Worm (Caenorhabditis elegans) whole organism, late embryonic: Measurements from ENCODE around the gene msp-64.

ENCODE experiments used
- C08G9.2 ChIP-seq: sonication (generic microtip); optimal IDR thresholded peaks from 2 replicates; lab custom pipeline; 2016; ENCODE audit warnings: mild to moderate bottlenecking, missing genetic modification characterization, moderate library complexity, missing compliant biosample characterization
- C38D4.7 ChIP-seq: fragments of 200-800 bp; sonication (Bioruptor generic); optimal IDR thresholded peaks from 2 replicates; lab custom pipeline; 2018; ENCODE audit warnings: mild to moderate bottlenecking, missing genetic modification characterization, moderate library complexity, missing compliant biosample characterization
- F13H6.1 ChIP-seq: sonication (generic microtip); optimal IDR thresholded peaks from 2 replicates; lab custom pipeline; 2016; ENCODE audit warnings: missing genetic modification characterization, missing compliant biosample characterization
- T23F11.4 ChIP-seq: fragments of 200-800 bp; sonication (Bioruptor generic); optimal IDR thresholded peaks from 2 replicates; lab custom pipeline; 2018; ENCODE audit warnings: mild to moderate bottlenecking, missing genetic modification characterization, missing compliant biosample characterization
- Y22D7AL.16 ChIP-seq: sonication (generic microtip); optimal IDR thresholded peaks from 2 replicates; lab custom pipeline; 2016; ENCODE audit warnings: missing genetic modification characterization, missing compliant biosample characterization
- ama-1 ChIP-seq: fragments of 150-350 bp; optimal IDR thresholded peaks from 2 replicates; lab custom pipeline; 2014
- ceh-18 ChIP-seq: sonication (generic microtip); optimal IDR thresholded peaks from 2 replicates; lab custom pipeline; 2016; ENCODE audit warnings: missing genetic modification characterization, missing compliant biosample characterization
- ceh-19 ChIP-seq: fragments of 200-800 bp; sonication (Bioruptor generic); optimal IDR thresholded peaks from 2 replicates; lab custom pipeline; 2018; ENCODE audit warnings: mild to moderate bottlenecking, missing genetic modification characterization, missing compliant biosample characterization
- ceh-30 ChIP-seq: fragments of 150-350 bp; optimal IDR thresholded peaks from 2 replicates; lab custom pipeline; 2014; ENCODE audit warnings: missing biosample characterization, missing genetic modification characterization
- ceh-34 ChIP-seq: sonication (generic microtip); optimal IDR thresholded peaks from 2 replicates; lab custom pipeline; 2016; ENCODE audit warnings: mild to moderate bottlenecking, missing genetic modification characterization, missing compliant biosample characterization
- ceh-45 ChIP-seq: fragments of 200-800 bp; sonication (Bioruptor generic); IDR thresholded peaks from 2 replicates; pipeline ENCODE4 v1.3.6; 2022; ENCODE audit warnings: missing genetic modification reagents, missing genetic modification characterization, missing compliant biosample characterization
- che-1 ChIP-seq: sonication (generic microtip); optimal IDR thresholded peaks from 2 replicates; lab custom pipeline; 2016; ENCODE audit warnings: mild to moderate bottlenecking, missing genetic modification characterization, missing compliant biosample characterization
- dmd-4 ChIP-seq: sonication (generic microtip); optimal IDR thresholded peaks from 2 replicates; lab custom pipeline; 2016; ENCODE audit warnings: borderline replicate concordance, missing genetic modification characterization, missing compliant biosample characterization
- dve-1 ChIP-seq: sonication (generic microtip); optimal IDR thresholded peaks from 2 replicates; lab custom pipeline; 2017; ENCODE audit warnings: antibody characterized with exemption, mild to moderate bottlenecking, missing genetic modification characterization, missing compliant biosample characterization
- elt-2 ChIP-seq: sonication (generic microtip); optimal IDR thresholded peaks from 2 replicates; lab custom pipeline; 2016; ENCODE audit warnings: missing genetic modification reagents, missing genetic modification characterization, missing compliant biosample characterization
- eyg-1 ChIP-seq: sonication (generic microtip); optimal IDR thresholded peaks from 2 replicates; lab custom pipeline; 2016; ENCODE audit warnings: missing genotype, missing genetic modification characterization, missing compliant biosample characterization
- gmeb-2 ChIP-seq: sonication (generic microtip); optimal IDR thresholded peaks from 2 replicates; lab custom pipeline; 2016; ENCODE audit warnings: missing genetic modification characterization, inconsistent platforms, missing compliant biosample characterization
- lim-6 ChIP-seq: sonication (generic microtip); optimal IDR thresholded peaks from 2 replicates; lab custom pipeline; 2016; ENCODE audit warnings: missing genetic modification characterization, missing compliant biosample characterization
- lin-11 ChIP-seq: fragments of 200-800 bp; sonication (Bioruptor generic); optimal IDR thresholded peaks from 2 replicates; lab custom pipeline; 2018; ENCODE audit warnings: mild to moderate bottlenecking, missing genetic modification characterization, missing compliant biosample characterization
- madf-2 ChIP-seq: sonication (generic microtip); optimal IDR thresholded peaks from 2 replicates; lab custom pipeline; 2017; ENCODE audit warnings: missing genetic modification characterization, missing compliant biosample characterization
- mec-3 ChIP-seq: sonication (generic microtip); optimal IDR thresholded peaks from 2 replicates; lab custom pipeline; 2016; ENCODE audit warnings: borderline replicate concordance, missing genetic modification characterization, missing compliant biosample characterization
- npax-4 ChIP-seq: sonication (generic microtip); optimal IDR thresholded peaks from 2 replicates; lab custom pipeline; 2016; ENCODE audit warnings: missing genetic modification characterization, missing compliant biosample characterization
- pag-3 ChIP-seq: sonication (generic microtip); optimal IDR thresholded peaks from 2 replicates; lab custom pipeline; 2016; ENCODE audit warnings: missing compliant biosample characterization, missing genetic modification characterization, borderline replicate concordance
- pat-9 ChIP-seq: fragments of 200-800 bp; sonication (Bioruptor generic); optimal IDR thresholded peaks from 2 replicates; lab custom pipeline; 2018; ENCODE audit warnings: mild to moderate bottlenecking, missing genetic modification characterization, moderate library complexity, missing compliant biosample characterization
- pros-1 ChIP-seq: fragments of 150-350 bp; optimal IDR thresholded peaks from 2 replicates; lab custom pipeline; 2014; ENCODE audit warnings: missing biosample characterization, missing genetic modification reagents, missing genetic modification characterization
- ref-2 ChIP-seq: sonication (generic microtip); optimal IDR thresholded peaks from 2 replicates; lab custom pipeline; 2016; ENCODE audit warnings: missing genetic modification characterization, missing compliant biosample characterization
- rnt-1 ChIP-seq: sonication (generic microtip); optimal IDR thresholded peaks from 2 replicates; lab custom pipeline; 2016; ENCODE audit warnings: missing genetic modification characterization, missing compliant biosample characterization
- sox-4 ChIP-seq: sonication (generic microtip); optimal IDR thresholded peaks from 2 replicates; lab custom pipeline; 2017; ENCODE audit warnings: mild to moderate bottlenecking, missing genetic modification characterization, inconsistent platforms, missing compliant biosample characterization
- ttx-3 ChIP-seq: sonication (generic microtip); optimal IDR thresholded peaks from 2 replicates; lab custom pipeline; 2016; ENCODE audit warnings: missing genetic modification reagents, missing genetic modification characterization, missing compliant biosample characterization
- unc-42 ChIP-seq: sonication (generic microtip); optimal IDR thresholded peaks from 2 replicates; lab custom pipeline; 2016; ENCODE audit warnings: missing genotype, missing genetic modification characterization, missing compliant biosample characterization
- unc-55 ChIP-seq: sonication (generic microtip); optimal IDR thresholded peaks from 2 replicates; lab custom pipeline; 2017; ENCODE audit warnings: missing biosample characterization, missing genetic modification reagents, missing genetic modification characterization

The msp-64 gene

DNA sequence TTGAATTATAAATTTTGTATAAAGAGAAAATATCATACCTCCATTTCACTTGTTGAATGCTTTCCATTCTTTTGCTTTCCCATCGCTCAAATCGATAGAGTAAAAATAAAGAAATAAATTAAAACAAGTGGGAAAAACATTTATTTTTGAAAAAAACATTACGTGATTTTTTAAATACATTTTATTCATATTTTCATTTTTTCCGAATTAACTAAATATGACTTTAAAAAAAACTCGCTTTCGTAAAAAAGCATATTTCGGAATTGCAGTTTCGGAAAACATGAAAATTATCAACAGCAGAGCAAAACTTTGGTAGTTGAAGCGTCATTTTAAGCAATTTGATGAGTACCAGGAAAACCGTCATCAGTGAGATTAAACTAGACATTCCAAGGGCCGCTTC, 10.6 kb downstream of the msp-64 start, which contains the start of gene K05F1.8:
K05F1.8 (minus strand) TSS at position 101 of the 400 bp plus-strand sequence.
- TF ChIP-seq che-1 (tag; lab: Kevin White, UChicago), result no peak

DNA sequence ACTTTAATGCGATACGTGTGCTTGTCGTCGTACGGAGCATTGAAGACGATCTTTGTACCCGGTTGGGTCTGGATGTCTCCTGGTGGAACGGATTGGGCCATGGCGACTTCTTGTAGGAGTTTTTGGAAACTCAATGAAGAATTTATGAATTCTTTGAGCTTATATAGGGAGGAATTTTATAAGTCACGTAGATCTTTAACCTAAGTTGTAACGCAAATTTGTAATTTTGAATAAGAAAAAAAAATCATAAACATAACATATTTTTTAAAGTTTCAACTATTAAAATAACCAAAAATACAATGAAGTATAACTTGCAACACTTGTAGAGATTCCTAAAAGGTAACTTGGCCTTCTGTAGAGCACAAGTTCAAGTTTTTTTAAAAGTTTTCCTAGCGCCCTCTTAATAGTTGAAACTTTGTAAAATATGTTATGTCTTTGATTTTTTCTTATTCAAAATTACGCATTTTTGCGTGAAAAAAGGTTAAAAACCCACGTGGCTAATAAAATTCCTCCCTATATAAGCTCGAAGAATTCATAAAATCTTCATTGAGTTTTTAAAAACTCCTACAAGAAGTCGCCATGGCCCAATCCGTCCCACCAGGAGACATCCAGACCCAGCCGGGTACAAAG, 12.7 kb downstream of the msp-64 start, which contains the start of the genes msp-63 and msp-142:
msp-63 (minus strand) TSS at position 101 of the 630 bp plus-strand sequence.
msp-142 (plus strand) TSS at position 580 of the 630 bp plus-strand sequence.
- TF ChIP-seq rnt-1, result no peak
- no peak for TF ChIP-seq ama-1
- no peak for TF ChIP-seq pat-9 (tag; lab: Kevin White, UChicago)
- TF ChIP-seq C38D4.7, result no peak
- no peak for TF ChIP-seq npax-4 (tag; lab: Kevin White, UChicago)
- TF ChIP-seq lim-6 (tag; lab: Kevin White, UChicago), result no peak
- TF ChIP-seq T23F11.4 (GFP tag; lab: Kevin White, UChicago), result no peak
- TF ChIP-seq F13H6.1 (tag; lab: Kevin White, UChicago), result no peak
- no peak for TF ChIP-seq eyg-1 (tag; lab: Kevin White, UChicago)
- no peak for TF ChIP-seq ceh-19 (GFP tag; lab: Kevin White, UChicago)
- TF ChIP-seq pros-1 (tag; lab: Kevin White, UChicago), result no peak
- no peak for TF ChIP-seq ceh-34 (tag; lab: Kevin White, UChicago)
- TF ChIP-seq sox-4 (tag; lab: Kevin White, UChicago), result no peak
- no peak for TF ChIP-seq dve-1 (tag; lab: Kevin White, UChicago)

- TF ChIP-seq gmeb-2 (tag; lab: Kevin White, UChicago), result no peak
- no peak for TF ChIP-seq ceh-18 (tag; lab: Kevin White, UChicago)
- TF ChIP-seq C08G9.2, result no peak
- TF ChIP-seq ceh-30 (tag; lab: Kevin White, UChicago), result no peak
- TF ChIP-seq ref-2 (tag; lab: Kevin White, UChicago), result no peak
- no peak for TF ChIP-seq ceh-45 (GFP tag; lab: Robert Waterston, UW)
- no peak for TF ChIP-seq T23F11.4 (GFP tag; lab: Kevin White, UChicago)
- no peak for TF ChIP-seq madf-2 (tag; lab: Kevin White, UChicago)
Observed at ce11 chrII:5794195-5794594, 15.9 kb downstream of the msp-64 start, which contains the start of gene acdh-8. Gene acdh-8 (plus strand): TSS chrII:5794495.

ce11 chrII:5792490-5792889, 17.6 kb downstream of the msp-64 start, which contains the start of gene K05F1.14:
Gene K05F1.14 (minus strand): TSS chrII:5792590.
- TF ChIP-seq ttx-3 (tag; lab: Kevin White, UChicago) (no peak), dmd-4 (tag; lab: Kevin White, UChicago) (no peak), Y22D7AL.16 (no peak), lin-11 (tag; lab: Kevin White, UChicago) (no peak), mec-3 (tag; lab: Kevin White, UChicago) (no peak), ceh-30 (tag; lab: Kevin White, UChicago) (no peak), C38D4.7 (no peak), elt-2 (tag; lab: Kevin White, UChicago) (no peak)

ce11 chrII:5790313-5790773, 19.8 kb downstream of the msp-64 start, which contains the start of gene lect-2:
Gene lect-2 (plus strand): TSS chrII:5790723.
- TF ChIP-seq unc-55, result peak; percentile 35
- TF ChIP-seq unc-42 (tag; lab: Kevin White, UChicago), result no peak

DNA sequence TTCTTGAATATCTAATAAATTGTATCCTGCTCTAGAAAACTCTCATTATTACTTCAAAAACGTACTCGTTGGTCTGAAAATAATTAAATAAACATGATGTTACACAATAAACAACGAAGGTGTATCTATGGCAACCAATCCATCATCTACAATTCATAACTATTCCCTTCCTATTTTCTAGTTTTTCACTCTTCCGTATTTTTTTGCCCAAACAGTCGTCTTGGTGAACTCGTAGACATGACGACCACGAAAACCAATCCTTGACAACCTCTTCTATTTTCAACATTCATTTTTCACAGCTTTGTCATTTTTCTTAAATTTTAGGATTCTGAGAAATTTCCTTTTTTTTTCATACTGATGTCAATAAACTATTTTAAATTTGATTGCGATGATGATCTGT, 21.3 kb downstream of the msp-64 start, which contains the start of gene K05F1.13:
K05F1.13 (plus strand) TSS at position 301 of the 400 bp plus-strand sequence.
- TF ChIP-seq pag-3 (tag; lab: Kevin White, UChicago) (no peak), sox-4 (tag; lab: Kevin White, UChicago) (no peak), C08G9.2 (no peak)
